Fruit fly (Drosophila melanogaster): ENCODE measurements around the gene CG7208.

Gene CG7208

DNA sequence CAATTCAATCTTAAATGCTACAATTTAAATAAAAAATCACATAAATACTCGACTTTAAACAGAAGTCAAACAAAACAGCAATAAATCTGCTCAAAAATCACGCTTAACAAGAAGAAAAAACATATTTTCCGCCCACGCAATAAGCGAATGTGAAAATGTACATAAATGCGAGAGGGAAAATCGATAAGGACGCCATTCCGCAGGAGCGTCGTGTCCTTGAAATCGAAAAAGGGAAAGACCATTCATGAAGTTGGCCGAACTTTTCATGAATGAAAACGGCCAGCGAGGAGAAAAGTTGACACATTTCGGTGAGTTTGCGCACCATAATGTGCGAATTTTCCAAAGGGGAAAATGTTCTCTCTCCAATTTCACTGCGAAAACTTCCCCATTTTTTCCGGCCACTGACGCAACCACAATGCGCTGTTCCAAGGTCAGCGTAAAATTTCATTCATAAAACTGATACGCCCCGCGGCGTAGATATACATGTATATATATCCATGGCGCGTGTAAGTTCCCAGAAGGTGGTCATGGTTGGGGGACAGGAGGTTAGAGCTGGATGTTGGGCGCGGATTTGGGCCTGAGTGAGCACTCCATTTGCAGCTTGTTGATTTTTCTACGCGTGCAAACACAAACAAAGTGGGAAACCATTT is 25.2 kb downstream of the CG7208 start (continued):
- no peak for TF ChIP-seq ato (GFP tag; IDR thresholded peaks at IDR 0.05; ENCODE audit: partially characterized antibody)
- TF ChIP-seq Nf-YC (tag; optimal IDR thresholded peaks at IDR 0.05): peak; percentile 8
- no peak for TF ChIP-seq aop (GFP tag; IDR thresholded peaks at IDR 0.05)
- no peak for TF ChIP-seq tio (GFP tag; optimal IDR thresholded peaks at IDR 0.05)
- TF ChIP-seq Ets65A (GFP tag): peak; percentile 86
- no peak for TF ChIP-seq Nf-YB (GFP tag; optimal IDR thresholded peaks at IDR 0.05)
- TF ChIP-seq Bgb (GFP tag; IDR thresholded peaks at IDR 0.05; ENCODE audit: partially characterized antibody): 0 out of 2 replicates have a peak, but pooled peaks have one; percentile 19
- TF ChIP-seq CG17802 (tag; optimal IDR thresholded peaks at IDR 0.05): no peak
- TF ChIP-seq Side (GFP tag; optimal IDR thresholded peaks at IDR 0.05): no peak
- TF ChIP-seq scrt (GFP tag; optimal IDR thresholded peaks at IDR 0.05): peak; percentile 83
- TF ChIP-seq pita (GFP tag; optimal IDR thresholded peaks at IDR 0.05): no peak
- peak; percentile 42 for TF ChIP-seq CG18599 (GFP tag; optimal IDR thresholded peaks at IDR 0.05)
- no peak for TF ChIP-seq Ptx1 (GFP tag; IDR thresholded peaks at IDR 0.05)
- no peak for TF ChIP-seq Hr51 (GFP tag; optimal IDR thresholded peaks at IDR 0.05)
- no peak for TF ChIP-seq corto (GFP tag; optimal IDR thresholded peaks at IDR 0.05)
- no peak for TF ChIP-seq CG14710 (tag; optimal IDR thresholded peaks at IDR 0.05)
- peak; percentile 62 for TF ChIP-seq Med (GFP tag)
- no peak for TF ChIP-seq D (optimal IDR thresholded peaks at IDR 0.05)
- TF ChIP-seq D (GFP tag; optimal IDR thresholded peaks at IDR 0.05): no peak
- TF ChIP-seq caup (GFP tag; optimal IDR thresholded peaks at IDR 0.05; ENCODE audit: severe bottlenecking): no peak
- TF ChIP-seq klu (GFP tag; IDR thresholded peaks at IDR 0.05): no peak
- TF ChIP-seq CG6854 (GFP tag; optimal IDR thresholded peaks at IDR 0.05): no peak
- no peak for TF ChIP-seq crp (GFP tag; optimal IDR thresholded peaks at IDR 0.05)
- TF ChIP-seq CG1792 (GFP tag; optimal IDR thresholded peaks at IDR 0.05): no peak
- no peak for TF ChIP-seq CG30403 (GFP tag; optimal IDR thresholded peaks at IDR 0.05)
- TF ChIP-seq Hey (tag; optimal IDR thresholded peaks at IDR 0.05): peak; percentile 53
- no peak for TF ChIP-seq CG5953 (GFP tag; IDR thresholded peaks at IDR 0.05)
- no peak for TF ChIP-seq Eip74EF (GFP tag; optimal IDR thresholded peaks at IDR 0.05)
- TF ChIP-seq CG9215 (GFP tag; IDR thresholded peaks at IDR 0.05): no peak
- no peak for TF ChIP-seq crc (GFP tag; optimal IDR thresholded peaks at IDR 0.05)
- no peak for TF ChIP-seq CG1024 (GFP tag; IDR thresholded peaks at IDR 0.05)
- TF ChIP-seq dm (GFP tag; optimal IDR thresholded peaks at IDR 0.05): no peak
- TF ChIP-seq ac (GFP tag; optimal IDR thresholded peaks at IDR 0.05): no peak
- no peak for TF ChIP-seq sr (GFP tag; IDR thresholded peaks at IDR 0.05)
- no peak for TF ChIP-seq gro (GFP tag; optimal IDR thresholded peaks at IDR 0.05)
- TF ChIP-seq CG13123 (GFP tag; optimal IDR thresholded peaks at IDR 0.05): no peak
- no peak for TF ChIP-seq Drgx (GFP tag; IDR thresholded peaks at IDR 0.05)
- no peak for TF ChIP-seq C15 (GFP tag; IDR thresholded peaks at IDR 0.05)
- no peak for TF ChIP-seq CG12299 (tag; optimal IDR thresholded peaks at IDR 0.05)
- no peak for TF ChIP-seq gem (tag; optimal IDR thresholded peaks at IDR 0.05)
- no peak for TF ChIP-seq jigr1 (GFP tag; IDR thresholded peaks at IDR 0.05)
- no peak for TF ChIP-seq Dfd (GFP tag; optimal IDR thresholded peaks at IDR 0.05)
- TF ChIP-seq Sin3A (optimal IDR thresholded peaks at IDR 0.05): no peak
- TF ChIP-seq nom (GFP tag; optimal IDR thresholded peaks at IDR 0.05): no peak
- TF ChIP-seq CG6654 (GFP tag; optimal IDR thresholded peaks at IDR 0.05): no peak
- no peak for TF ChIP-seq Hr78 (GFP tag; optimal IDR thresholded peaks at IDR 0.05)
- no peak for TF ChIP-seq CG4328 (GFP tag; optimal IDR thresholded peaks at IDR 0.05)
- TF ChIP-seq CG10274 (GFP tag; optimal IDR thresholded peaks at IDR 0.05): no peak
- no peak for TF ChIP-seq CG1832 (GFP tag; optimal IDR thresholded peaks at IDR 0.05)
- TF ChIP-seq CG3995 (GFP tag; optimal IDR thresholded peaks at IDR 0.05): no peak
